Worm (Caenorhabditis elegans) whole organism, midembryonic: ENCODE measurements around the gene C33H5.1.

Source experiments
- T22C8.4 ChIP-seq: fragments of 200-800 bp; sonication (Bioruptor generic); IDR thresholded peaks from 2 replicates; pipeline ENCODE4 v1.3.6; 2022; ENCODE audit warnings: missing genetic modification characterization, missing compliant biosample characterization
- cog-1 ChIP-seq: sonication (generic microtip); optimal IDR thresholded peaks from 2 replicates; lab custom pipeline; 2016; ENCODE audit warnings: missing genetic modification characterization, missing compliant biosample characterization
- flt-1 ChIP-seq: fragments of 200-800 bp; sonication (Bioruptor generic); IDR thresholded peaks from 2 replicates; pipeline ENCODE4 v1.3.6; 2022; ENCODE audit warnings: missing genetic modification characterization, missing compliant biosample characterization
- klf-2 ChIP-seq: fragments of 200-800 bp; sonication (Bioruptor generic); conservative IDR thresholded peaks from 2 replicates; pipeline ENCODE4 v1.3.6; 2022; ENCODE audit warnings: missing genetic modification reagents, missing genetic modification characterization, missing compliant biosample characterization
- med-1 ChIP-seq: sonication (generic microtip); optimal IDR thresholded peaks from 2 replicates; lab custom pipeline; 2017; ENCODE audit warnings: missing genetic modification characterization, mild to moderate bottlenecking, missing compliant biosample characterization, antibody characterized with exemption, missing genetic modification reagents; ENCODE audit not compliant: insufficient read depth
- ref-1 ChIP-seq: fragments of 200-800 bp; sonication (Bioruptor generic); conservative IDR thresholded peaks from 2 replicates; pipeline ENCODE4 v1.3.6; 2022; ENCODE audit warnings: missing genetic modification reagents, missing genetic modification characterization, missing compliant biosample characterization
- tab-1 ChIP-seq: fragments of 200-800 bp; sonication (Bioruptor generic); IDR thresholded peaks from 2 replicates; pipeline ENCODE4 v1.3.6; 2022; ENCODE audit warnings: missing genetic modification characterization, missing compliant biosample characterization
- ztf-23 ChIP-seq: fragments of 200-800 bp; sonication (Bioruptor generic); IDR thresholded peaks from 2 replicates; pipeline ENCODE4 v1.3.6; 2022; ENCODE audit warnings: missing genetic modification reagents, missing genetic modification characterization, missing compliant biosample characterization
- ztf-29 ChIP-seq: fragments of 200-800 bp; sonication (Bioruptor generic); IDR thresholded peaks from 2 replicates; pipeline ENCODE4 v1.3.6; 2022; ENCODE audit warnings: missing genetic modification reagents, missing genetic modification characterization, missing compliant biosample characterization

Gene C33H5.1

DNA sequence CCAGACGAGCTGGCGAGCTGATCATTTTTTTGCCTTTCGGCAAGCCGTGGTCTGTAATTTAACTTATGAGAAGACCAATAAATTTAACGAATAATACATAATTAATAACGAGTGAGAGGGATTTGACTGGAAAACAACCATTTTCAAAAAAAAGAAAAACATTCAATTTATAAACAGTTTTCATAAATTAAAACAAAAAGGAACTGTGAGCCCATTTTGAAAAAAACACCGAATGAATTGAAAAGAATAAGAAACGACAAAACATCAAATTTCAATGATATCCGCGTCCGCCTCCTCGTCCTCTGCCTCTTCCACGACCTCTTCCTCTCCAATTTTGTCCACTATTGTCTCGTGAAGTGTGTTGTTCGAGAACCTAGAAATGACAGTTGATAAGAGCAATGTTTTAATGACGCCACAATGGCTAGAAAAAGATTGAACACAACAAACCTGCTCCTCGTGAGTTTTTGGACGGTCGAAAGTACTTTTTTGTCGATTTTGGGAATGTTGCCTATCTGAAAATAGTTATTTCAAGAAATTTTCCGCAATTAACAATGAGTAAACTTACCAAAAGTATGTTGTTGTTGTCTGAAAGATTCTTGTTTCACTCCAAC lies 24.8 kb upstream of the C33H5.1 start, which contains the start of gene tag-321:
TSS of gene tag-321 (minus strand) at position 51 of the 611 bp plus-strand sequence.
- no peak for TF ChIP-seq flt-1
- TF ChIP-seq T22C8.4 (GFP tag; lab: Robert Waterston, UW): no peak
- TF ChIP-seq cog-1 (tag; lab: Kevin White, UChicago): no peak
- no peak for TF ChIP-seq tab-1 (GFP tag; lab: Robert Waterston, UW)
- TF ChIP-seq ref-1 (GFP tag; lab: Robert Waterston, UW): no peak
- no peak for TF ChIP-seq ztf-29 (GFP tag; lab: Robert Waterston, UW)
- no peak for TF ChIP-seq med-1 (GFP tag; lab: Kevin White, UChicago)
- no peak for TF ChIP-seq klf-2 (GFP tag; lab: Robert Waterston, UW)
- TF ChIP-seq ztf-23: no peak

ce11 chrIV:7785506-7786065 lies 23.1 kb upstream of the C33H5.1 start, which contains the start of gene tag-322:
tag-322 (minus strand) TSS chrIV:7785556.
- TF ChIP-seq ztf-29 (GFP tag; lab: Robert Waterston, UW) (no peak), cog-1 (tag; lab: Kevin White, UChicago) (peak; percentile 32)

- TF ChIP-seq flt-1 (no peak), ref-1 (GFP tag; lab: Robert Waterston, UW) (no peak), ztf-23 (no peak), ztf-29 (GFP tag; lab: Robert Waterston, UW) (no peak), med-1 (GFP tag; lab: Kevin White, UChicago) (no peak), T22C8.4 (GFP tag; lab: Robert Waterston, UW) (no peak), klf-2 (GFP tag; lab: Robert Waterston, UW) (no peak), cog-1 (tag; lab: Kevin White, UChicago) (no peak), tab-1 (GFP tag; lab: Robert Waterston, UW) (no peak)
Measured at ce11 chrIV:7789521-7789949, 19.2 kb upstream of the C33H5.1 start, which contains the start of gene imp-3. imp-3 (minus strand) TSS chrIV:7789613.

DNA sequence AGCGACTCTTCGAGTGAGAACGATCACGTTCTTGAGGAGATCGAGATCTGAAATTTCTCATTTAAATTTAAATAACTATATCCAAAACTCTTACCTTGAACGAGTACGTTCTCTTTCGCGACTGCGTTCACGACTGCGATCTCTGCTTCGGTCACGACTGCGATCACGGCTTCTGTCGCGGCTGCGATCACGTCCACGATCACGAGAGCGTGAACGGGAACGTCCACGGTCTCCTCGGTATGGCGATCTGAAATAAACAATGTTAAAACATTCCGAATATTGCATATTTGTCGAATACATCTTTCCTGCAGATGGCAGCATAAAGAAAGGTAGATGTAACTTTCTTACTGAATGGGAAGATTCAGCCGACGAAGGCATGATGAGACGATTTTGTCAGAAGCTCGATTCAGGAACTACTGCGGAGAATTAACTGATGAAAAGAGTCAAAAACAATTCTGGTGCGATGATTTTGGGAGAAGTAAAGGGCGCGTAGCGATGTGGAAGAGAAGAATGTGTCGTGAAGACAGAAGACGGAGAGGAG lies 18.5 kb upstream of the C33H5.1 start:
- TF ChIP-seq klf-2 (GFP tag; lab: Robert Waterston, UW) (no peak), med-1 (GFP tag; lab: Kevin White, UChicago) (no peak), flt-1 (no peak), T22C8.4 (GFP tag; lab: Robert Waterston, UW) (no peak), cog-1 (tag; lab: Kevin White, UChicago) (no peak), ztf-29 (GFP tag; lab: Robert Waterston, UW) (no peak), ztf-23 (no peak), tab-1 (GFP tag; lab: Robert Waterston, UW) (no peak), ref-1 (GFP tag; lab: Robert Waterston, UW) (no peak)

ce11 chrIV:7790801-7791588 lies 17.7 kb upstream of the C33H5.1 start, which contains the start of gene rsp-6:
rsp-6 (minus strand) TSS chrIV:7791229.
- no peak for TF ChIP-seq med-1 (GFP tag; lab: Kevin White, UChicago)
- TF ChIP-seq T22C8.4 (GFP tag; lab: Robert Waterston, UW): no peak
- TF ChIP-seq klf-2 (GFP tag; lab: Robert Waterston, UW): no peak
- TF ChIP-seq flt-1: peak; percentile 67; the same call in 1 of the 2 replicates
- TF ChIP-seq ref-1 (GFP tag; lab: Robert Waterston, UW): no peak
- no peak for TF ChIP-seq ztf-23
- TF ChIP-seq cog-1 (tag; lab: Kevin White, UChicago): peak; percentile 73
- no peak for TF ChIP-seq tab-1 (GFP tag; lab: Robert Waterston, UW)

DNA sequence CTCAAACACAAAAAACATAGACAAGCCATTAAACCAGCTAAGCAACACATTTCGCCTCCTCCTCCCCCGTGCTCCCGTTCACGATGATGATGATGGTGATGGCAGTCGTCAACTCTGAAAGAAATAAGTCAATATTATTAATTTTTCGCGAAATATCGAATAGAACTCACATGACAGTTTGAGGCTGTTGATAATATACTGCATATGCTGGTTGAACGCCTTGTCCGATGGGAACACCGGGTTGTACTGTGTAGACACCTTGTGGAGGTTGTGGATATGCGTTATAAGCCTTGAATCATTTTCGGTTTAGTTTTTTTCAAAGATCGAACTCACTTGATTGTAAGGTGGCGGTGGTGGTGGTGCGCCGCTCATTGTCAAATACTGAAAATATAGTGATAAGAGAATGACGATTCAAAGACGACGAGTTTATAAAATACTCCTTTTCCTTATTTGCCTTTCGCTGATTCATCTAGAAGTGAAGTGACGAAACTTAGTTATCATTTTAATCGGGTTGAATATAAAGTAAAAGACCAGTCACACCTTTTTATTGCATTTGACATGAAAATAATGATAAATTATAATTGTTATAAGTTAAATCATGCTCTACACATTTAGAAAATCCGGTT lies 16.8 kb upstream of the C33H5.1 start, which contains the start of gene C33H5.13:
TSS of gene C33H5.13 (minus strand) at position 443 of the 626 bp plus-strand sequence.
- no peak for TF ChIP-seq T22C8.4 (GFP tag; lab: Robert Waterston, UW)
- TF ChIP-seq tab-1 (GFP tag; lab: Robert Waterston, UW): no peak
- TF ChIP-seq cog-1 (tag; lab: Kevin White, UChicago): no peak
- no peak for TF ChIP-seq ref-1 (GFP tag; lab: Robert Waterston, UW)
- TF ChIP-seq ztf-23: no peak
- TF ChIP-seq klf-2 (GFP tag; lab: Robert Waterston, UW): no peak
- TF ChIP-seq flt-1: no peak
- TF ChIP-seq med-1 (GFP tag; lab: Kevin White, UChicago): no peak
- TF ChIP-seq ztf-29 (GFP tag; lab: Robert Waterston, UW): no peak

DNA sequence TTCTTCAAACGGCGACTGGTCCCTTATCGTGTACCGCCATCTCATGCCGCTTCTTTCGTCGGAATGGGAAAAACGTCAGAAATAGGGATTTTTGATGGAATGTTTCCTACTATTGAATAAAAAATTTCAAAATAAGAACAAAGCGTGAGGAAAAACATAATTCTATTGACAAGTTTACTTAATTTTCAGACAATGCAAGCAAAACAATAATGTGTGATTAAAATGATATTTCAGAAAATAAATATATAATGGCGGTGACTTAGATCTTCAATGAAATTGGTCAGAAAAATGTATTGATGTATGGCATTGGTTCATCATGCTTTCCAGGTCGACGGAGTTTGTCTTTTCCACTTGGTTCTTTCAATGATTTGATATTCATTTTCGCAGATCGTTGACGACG lies 14.0 kb upstream of the C33H5.1 start, which contains the start of gene ntp-1:
TSS of gene ntp-1 (minus strand) at position 101 of the 400 bp plus-strand sequence.
- TF ChIP-seq ztf-29 (GFP tag; lab: Robert Waterston, UW) (no peak), ref-1 (GFP tag; lab: Robert Waterston, UW) (no peak), med-1 (GFP tag; lab: Kevin White, UChicago) (no peak), flt-1 (no peak), cog-1 (tag; lab: Kevin White, UChicago) (no peak), T22C8.4 (GFP tag; lab: Robert Waterston, UW) (no peak), ztf-23 (no peak), klf-2 (GFP tag; lab: Robert Waterston, UW) (no peak), tab-1 (GFP tag; lab: Robert Waterston, UW) (no peak)
